Fruit fly (Drosophila melanogaster) whole organism, pupa: ENCODE measurements around the gene Uch-L5.
A peak's percentile ranks its signal among the peaks of the same experiment; 100 is the strongest.

Source experiments
- CG10348 ChIP-seq: fragments of 200-800 bp; sonication (Bioruptor generic); IDR thresholded peaks from 2 replicates; pipeline ENCODE4 v1.3.6; 2022; ENCODE audit warnings: missing biosample characterization, missing genetic modification characterization
- CG13204 ChIP-seq: fragments of 200-800 bp; sonication (Bioruptor generic); optimal IDR thresholded peaks from 2 replicates; lab custom pipeline; 2018; ENCODE audit warnings: missing biosample characterization, mild to moderate bottlenecking, missing genetic modification characterization, moderate library complexity
- CG17806 ChIP-seq: fragments of 200-800 bp; sonication (Bioruptor generic); optimal IDR thresholded peaks from 2 replicates; lab custom pipeline; 2018; ENCODE audit warnings: missing biosample characterization, mild to moderate bottlenecking, missing genetic modification characterization, moderate library complexity
- CG8159 ChIP-seq: fragments of 200-800 bp; sonication (Bioruptor generic); optimal IDR thresholded peaks from 3 replicates; lab custom pipeline; 2018; ENCODE audit warnings: missing biosample characterization, mild to moderate bottlenecking, missing genetic modification characterization, moderate library complexity
- CG9948 ChIP-seq: fragments of 200-800 bp; sonication (Bioruptor generic); optimal IDR thresholded peaks from 2 replicates; lab custom pipeline; 2018; ENCODE audit warnings: missing biosample characterization, mild to moderate bottlenecking, missing genetic modification characterization, moderate library complexity
- EcR ChIP-seq: fragments of 200-800 bp; sonication (Bioruptor generic); optimal IDR thresholded peaks from 3 replicates; lab custom pipeline; 2019; ENCODE audit warnings: missing biosample characterization, missing genetic modification characterization, mild to moderate bottlenecking, moderate library complexity, missing genetic modification reagents
- Ets98B ChIP-seq: fragments of 200-800 bp; sonication (Bioruptor generic); IDR thresholded peaks from 2 replicates; pipeline ENCODE4 v1.3.6; 2022; ENCODE audit warnings: missing biosample characterization, missing genetic modification characterization
- Pif1A ChIP-seq: fragments of 200-800 bp; sonication (Bioruptor generic); optimal IDR thresholded peaks from 3 replicates; lab custom pipeline; 2016; ENCODE audit warnings: missing biosample characterization, missing genetic modification characterization
- Snoo ChIP-seq: fragments of 200-800 bp; sonication (Bioruptor generic); optimal IDR thresholded peaks from 3 replicates; lab custom pipeline; 2017; ENCODE audit warnings: missing biosample characterization, mild to moderate bottlenecking, missing genetic modification characterization, inconsistent platforms
- fd96Ca ChIP-seq: fragments of 200-800 bp; sonication (Bioruptor generic); IDR thresholded peaks from 3 replicates; pipeline ENCODE4 v1.3.6; 2022; ENCODE audit warnings: missing biosample characterization, missing genetic modification characterization
- gl ChIP-seq: fragments of 200-800 bp; sonication (Bioruptor generic); optimal IDR thresholded peaks from 2 replicates; lab custom pipeline; 2018; ENCODE audit warnings: missing biosample characterization, mild to moderate bottlenecking, missing genetic modification characterization

dm6 chr3L:9425838-9426237 lies 50.9 kb downstream of the Uch-L5 start:
- TF ChIP-seq EcR (GFP tag; lab: Kevin White, UChicago) (no peak), CG17806 (tag; lab: Kevin White, UChicago) (no peak), CG13204 (GFP tag; lab: Kevin White, UChicago) (no peak), gl (tag; lab: Kevin White, UChicago) (no peak), fd96Ca (no peak), Pif1A (GFP tag; lab: Kevin White, UChicago) (no peak), CG10348 (no peak), Snoo (no peak), CG8159 (no peak), CG9948 (no peak), Ets98B (peak; percentile 63)
